Worm (Caenorhabditis elegans): ENCODE results near the gene mpst-4.

Gene mpst-4

DNA sequence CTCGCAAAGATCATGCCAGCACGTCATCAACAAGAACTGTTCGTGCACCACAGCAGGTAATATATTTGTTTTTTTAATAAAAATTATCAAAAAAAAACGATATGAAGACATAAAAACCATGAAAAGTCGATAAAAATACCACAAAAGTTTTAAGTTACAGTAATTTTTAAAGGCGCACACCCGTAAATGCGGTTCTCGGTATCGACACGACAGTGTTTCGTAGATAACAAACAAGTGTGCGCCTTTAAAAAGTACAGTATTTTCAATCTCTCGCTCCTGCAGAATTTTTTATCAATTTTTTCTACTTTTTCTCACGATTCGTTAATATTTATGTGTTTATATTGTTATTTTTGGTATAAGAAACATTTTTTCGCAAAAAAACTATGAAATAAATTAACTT is 42.1 kb upstream of the mpst-4 start:
- TF ChIP-seq pqm-1 (tag; optimal IDR thresholded peaks at IDR 0.05): no peak
- no peak for TF ChIP-seq lir-3 (tag; optimal IDR thresholded peaks at IDR 0.05; ENCODE audit: poor library complexity)
- TF ChIP-seq C16A3.4 (tag; optimal IDR thresholded peaks at IDR 0.05): no peak
- no peak for TF ChIP-seq nhr-71 (tag; optimal IDR thresholded peaks at IDR 0.05)
- no peak for TF ChIP-seq ets-5 (GFP tag; IDR thresholded peaks at IDR 0.05)
- TF ChIP-seq nhr-11 (tag; optimal IDR thresholded peaks at IDR 0.05): no peak
- TF ChIP-seq jun-1 (tag; optimal IDR thresholded peaks at IDR 0.05): no peak
- no peak for TF ChIP-seq C04F5.9 (tag; optimal IDR thresholded peaks at IDR 0.05)
- TF ChIP-seq F16B12.6 (tag; optimal IDR thresholded peaks at IDR 0.05): no peak
- no peak for TF ChIP-seq mdl-1 (tag; optimal IDR thresholded peaks at IDR 0.05)

DNA sequence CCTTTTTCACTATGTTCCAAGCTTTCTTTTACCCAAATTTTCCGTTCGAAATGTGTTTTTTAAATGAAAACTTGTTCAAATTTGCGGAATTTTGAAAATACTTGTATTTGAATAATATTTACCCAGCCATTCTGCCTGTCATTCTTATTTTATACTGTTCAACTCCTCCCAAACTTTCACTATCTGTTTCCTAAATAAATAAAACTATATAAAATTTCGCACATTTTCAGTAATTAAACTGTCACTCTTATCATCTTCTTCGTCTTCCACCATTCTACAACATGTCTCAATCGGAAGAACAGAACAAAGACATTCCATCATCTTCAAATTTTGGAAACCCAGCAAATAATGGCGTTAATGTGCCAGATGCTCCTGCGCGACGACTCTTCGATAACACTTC is 41.5 kb upstream of the mpst-4 start, which contains the start of gene btbd-10:
Gene btbd-10, plus strand, starts transcription at position 231 of the 400 bp plus-strand sequence.
- TF ChIP-seq blmp-1 (tag; optimal IDR thresholded peaks at IDR 0.05) (no peak), mdl-1 (tag; optimal IDR thresholded peaks at IDR 0.05) (no peak), ceh-8 (GFP tag; optimal IDR thresholded peaks at IDR 0.05) (no peak), nhr-85 (tag) (no peak), sup-37 (GFP tag; optimal IDR thresholded peaks at IDR 0.05) (no peak)

DNA sequence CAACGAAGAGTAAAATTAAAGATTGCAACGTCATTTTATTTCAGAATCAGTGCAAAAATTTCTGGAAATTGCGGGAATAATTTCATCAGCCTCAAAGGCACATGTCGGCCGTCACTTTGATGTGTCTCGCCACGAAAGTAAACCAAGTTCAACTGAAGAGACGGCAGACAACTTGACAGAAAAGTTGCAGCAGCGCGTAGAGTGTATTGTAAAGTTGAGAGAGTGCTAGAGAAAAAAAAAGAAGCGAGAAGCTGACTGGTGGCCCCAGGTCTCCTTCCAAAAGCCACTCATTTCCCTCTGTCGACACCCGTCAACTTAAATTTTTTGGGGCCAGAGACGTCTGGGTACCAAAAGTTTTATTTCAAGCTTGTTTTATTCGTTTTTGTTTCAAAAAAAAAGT is 41.0 kb upstream of the mpst-4 start:
- TF ChIP-seq pag-3 (tag; optimal IDR thresholded peaks at IDR 0.05; ENCODE audit: borderline replicate concordance, insufficient read depth): no peak
- no peak for TF ChIP-seq nhr-84 (tag; optimal IDR thresholded peaks at IDR 0.05)
- peak; percentile 80 for TF ChIP-seq nhr-71 (tag; optimal IDR thresholded peaks at IDR 0.05)
- peak; percentile 71 to 86 for TF ChIP-seq lsy-2 (tag; optimal IDR thresholded peaks at IDR 0.05)
- TF ChIP-seq pax-3 (tag; optimal IDR thresholded peaks at IDR 0.05): no peak
- peak; percentile 34 for TF ChIP-seq lin-13 (GFP tag; optimal IDR thresholded peaks at IDR 0.05)
- peak; percentile 85 for TF ChIP-seq mep-1 (tag; optimal IDR thresholded peaks at IDR 0.05)
- peak; percentile 87 for TF ChIP-seq rnt-1 (tag; optimal IDR thresholded peaks at IDR 0.05)
- no peak for TF ChIP-seq nhr-85 (tag)
- TF ChIP-seq vab-15 (tag; optimal IDR thresholded peaks at IDR 0.05): no peak
- TF ChIP-seq ama-1 (optimal IDR thresholded peaks at IDR 0.05): no peak
- no peak for TF ChIP-seq hlh-17 (GFP tag; optimal IDR thresholded peaks at IDR 0.05; ENCODE audit: borderline replicate concordance)
- TF ChIP-seq unc-130 (tag; optimal IDR thresholded peaks at IDR 0.05): no peak
- no peak for TF ChIP-seq nhr-12 (tag; optimal IDR thresholded peaks at IDR 0.05)
- TF ChIP-seq elt-3 (tag; optimal IDR thresholded peaks at IDR 0.05): peak in 1 of 6 experiments; percentile 24
- peak; percentile 35 for TF ChIP-seq lir-3 (tag; optimal IDR thresholded peaks at IDR 0.05; ENCODE audit: poor library complexity)
- TF ChIP-seq skn-1 (tag; optimal IDR thresholded peaks at IDR 0.05): peak; percentile 85
- no peak for TF ChIP-seq pqm-1 (tag; optimal IDR thresholded peaks at IDR 0.05)
- no peak for TF ChIP-seq ces-1 (GFP tag; optimal IDR thresholded peaks at IDR 0.05)
- peak; percentile 77 to 81 for TF ChIP-seq lin-35 (GFP tag; optimal IDR thresholded peaks at IDR 0.05)
- no peak for TF ChIP-seq ztf-11 (tag; optimal IDR thresholded peaks at IDR 0.05)
- no peak for TF ChIP-seq unc-62 (GFP tag; optimal IDR thresholded peaks at IDR 0.05)
- no peak for TF ChIP-seq ets-5 (GFP tag; IDR thresholded peaks at IDR 0.05)
- peak; percentile 80 to 89 for TF ChIP-seq efl-1 (optimal IDR thresholded peaks at IDR 0.05)
- peak; percentile 66 to 95 for TF ChIP-seq efl-1 (GFP tag; optimal IDR thresholded peaks at IDR 0.05 in 1 of 2)
- TF ChIP-seq egl-13 (tag; optimal IDR thresholded peaks at IDR 0.05): peak; percentile 4
- peak; percentile 56 for TF ChIP-seq jun-1 (tag; optimal IDR thresholded peaks at IDR 0.05)
- no peak for TF ChIP-seq aha-1 (tag; optimal IDR thresholded peaks at IDR 0.05)
- TF ChIP-seq ceh-63 (GFP tag; optimal IDR thresholded peaks at IDR 0.05): no peak
- TF ChIP-seq nhr-90 (tag; optimal IDR thresholded peaks at IDR 0.05; ENCODE audit: poor library complexity): no peak
- TF ChIP-seq C34B4.2 (tag; optimal IDR thresholded peaks at IDR 0.05): no peak
- no peak for TF ChIP-seq nhr-76 (tag; optimal IDR thresholded peaks at IDR 0.05)
- no peak for TF ChIP-seq Y116A8C.19 (tag; optimal IDR thresholded peaks at IDR 0.05; ENCODE audit: borderline replicate concordance)
- TF ChIP-seq blmp-1 (tag; optimal IDR thresholded peaks at IDR 0.05): peak; percentile 48
- peak; percentile 48 for TF ChIP-seq F16B12.6 (tag; optimal IDR thresholded peaks at IDR 0.05)
- no peak for TF ChIP-seq unc-98 (GFP tag; IDR thresholded peaks at IDR 0.05)
- peak; percentile 34 for TF ChIP-seq lin-15B (tag; optimal IDR thresholded peaks at IDR 0.05)
- no peak for TF ChIP-seq tlp-1 (tag; optimal IDR thresholded peaks at IDR 0.05)
- TF ChIP-seq ceh-90 (tag; optimal IDR thresholded peaks at IDR 0.05): no peak
- TF ChIP-seq nhr-20 (tag; optimal IDR thresholded peaks at IDR 0.05): peak; percentile 80
- TF ChIP-seq hpl-2 (GFP tag; optimal IDR thresholded peaks at IDR 0.05): no peak
- peak; percentile 60 for TF ChIP-seq swsn-7 (tag; optimal IDR thresholded peaks at IDR 0.05)
- no peak for TF ChIP-seq nhr-237 (tag; optimal IDR thresholded peaks at IDR 0.05)

All from whole organism, L1 larva.